Worm (Caenorhabditis elegans) whole organism, L4 larva: ENCODE results near the gene soc-2.

Experiments
- F44E2.7 ChIP-seq: fragments of 200-800 bp; sonication (Bioruptor generic); IDR thresholded peaks from 2 replicates; pipeline ENCODE4 v2.1.2; 2022; ENCODE audit warnings: missing genetic modification characterization, missing compliant biosample characterization
- F49E8.2 ChIP-seq: sonication (generic microtip); optimal IDR thresholded peaks from 2 replicates; lab custom pipeline; 2016; ENCODE audit warnings: missing compliant biosample characterization, mild to moderate bottlenecking, missing genetic modification characterization, borderline replicate concordance
- T20F7.1 ChIP-seq: fragments of 200-800 bp; sonication (Bioruptor generic); optimal IDR thresholded peaks from 2 replicates; lab custom pipeline; 2018; ENCODE audit warnings: mild to moderate bottlenecking, missing genetic modification characterization, missing compliant biosample characterization
- Y5F2A.4 ChIP-seq: fragments of 200-800 bp; sonication (Bioruptor generic); optimal IDR thresholded peaks from 2 replicates; lab custom pipeline; 2018; ENCODE audit warnings: mild to moderate bottlenecking, missing genetic modification characterization, missing compliant biosample characterization
- ZK337.2 ChIP-seq: fragments of 200-800 bp; sonication (Bioruptor generic); IDR thresholded peaks from 2 replicates; pipeline ENCODE4 v1.3.6; 2022; ENCODE audit warnings: missing genetic modification reagents, missing genetic modification characterization, missing compliant biosample characterization
- aha-1 ChIP-seq: fragments of 150-350 bp; peaks from one replicate; lab custom pipeline; 2014; ENCODE audit warnings: missing biosample characterization, missing genetic modification characterization
- ama-1 ChIP-seq: fragments of 150-350 bp; optimal IDR thresholded peaks from 2 replicates; lab custom pipeline; 2014; ENCODE audit warnings: inconsistent platforms, mixed read lengths
- ceh-20 ChIP-seq: fragments of 200-800 bp; sonication (Bioruptor generic); IDR thresholded peaks from 2 replicates; pipeline ENCODE4 v1.3.6; 2022; ENCODE audit warnings: missing genetic modification reagents, missing genetic modification characterization, missing compliant biosample characterization
- ctbp-1 ChIP-seq: fragments of 200-800 bp; sonication (Bioruptor generic); IDR thresholded peaks from 2 replicates; pipeline ENCODE4 v1.3.6; 2022; ENCODE audit warnings: missing genetic modification reagents, missing genetic modification characterization, missing compliant biosample characterization
- dmd-8 ChIP-seq: fragments of 200-800 bp; sonication (Bioruptor generic); IDR thresholded peaks from 2 replicates; pipeline ENCODE4 v1.3.6; 2022; ENCODE audit warnings: missing genetic modification characterization, missing compliant biosample characterization
- dve-1 ChIP-seq: sonication (generic microtip); optimal IDR thresholded peaks from 2 replicates; lab custom pipeline; 2017; ENCODE audit warnings: antibody characterized with exemption, mild to moderate bottlenecking, missing genetic modification characterization, missing compliant biosample characterization; ENCODE audit not compliant: insufficient read depth
- fkh-10 ChIP-seq: fragments of 150-350 bp; optimal IDR thresholded peaks from 2 replicates; lab custom pipeline; 2014; ENCODE audit warnings: missing biosample characterization, missing genetic modification reagents, missing genetic modification characterization
- gei-8 ChIP-seq: fragments of 200-800 bp; sonication (Bioruptor generic); optimal IDR thresholded peaks from 2 replicates; lab custom pipeline; 2018; ENCODE audit warnings: mild to moderate bottlenecking, missing genetic modification characterization, missing compliant biosample characterization
- hmg-1.1 ChIP-seq: fragments of 200-800 bp; sonication (Bioruptor generic); IDR thresholded peaks from 2 replicates; pipeline ENCODE4 v1.3.6; 2022; ENCODE audit warnings: missing genetic modification reagents, missing genetic modification characterization, missing compliant biosample characterization
- lsy-2 ChIP-seq, 2 experiments: fragments of 150-350 bp in 1 of 2; sonication (generic microtip) in 1 of 2; optimal IDR thresholded peaks; 2 replicates each; lab custom pipeline; 2014 to 2017; ENCODE audit warnings: missing biosample characterization in 2 of 2, missing genetic modification characterization in 2 of 2
- mdl-1 ChIP-seq, 2 experiments: fragments of 150-350 bp in 1 of 2; sonication (generic microtip) in 1 of 2; optimal IDR thresholded peaks; 2 replicates each; lab custom pipeline; 2014 to 2017; ENCODE audit warnings: missing biosample characterization in 2 of 2, missing genetic modification characterization in 2 of 2
- mdt-29 ChIP-seq: fragments of 200-800 bp; sonication (Bioruptor generic); IDR thresholded peaks from 2 replicates; pipeline ENCODE4 v1.3.6; 2022; ENCODE audit warnings: missing genetic modification reagents, missing genetic modification characterization, missing compliant biosample characterization
- mep-1 ChIP-seq: fragments of 150-350 bp; sonication (generic microtip); optimal IDR thresholded peaks from 3 replicates; lab custom pipeline; 2014; ENCODE audit warnings: missing biosample characterization, missing genetic modification characterization
- mxl-2 ChIP-seq: fragments of 200-800 bp; sonication (Bioruptor generic); conservative IDR thresholded peaks from 2 replicates; pipeline ENCODE4 v1.3.6; 2022; ENCODE audit warnings: missing genetic modification reagents, missing genetic modification characterization, missing compliant biosample characterization
- mxl-3 ChIP-seq: fragments of 200-800 bp; sonication (Bioruptor generic); optimal IDR thresholded peaks from 2 replicates; lab custom pipeline; 2018; ENCODE audit warnings: mild to moderate bottlenecking, missing genetic modification characterization, missing compliant biosample characterization
- nhr-10 ChIP-seq: fragments of 150-350 bp; optimal IDR thresholded peaks from 2 replicates; lab custom pipeline; 2014; ENCODE audit warnings: missing biosample characterization, missing genetic modification characterization
- nhr-11 ChIP-seq: fragments of 150-350 bp; optimal IDR thresholded peaks from 2 replicates; lab custom pipeline; 2014; ENCODE audit warnings: missing biosample characterization, missing genetic modification characterization
- nhr-111 ChIP-seq: fragments of 200-800 bp; sonication (Bioruptor generic); optimal IDR thresholded peaks from 2 replicates; lab custom pipeline; 2018; ENCODE audit warnings: mild to moderate bottlenecking, missing genetic modification characterization, missing compliant biosample characterization
- nhr-25 ChIP-seq: sonication (generic microtip); optimal IDR thresholded peaks from 2 replicates; lab custom pipeline; 2017; ENCODE audit warnings: missing genetic modification characterization, mild to moderate bottlenecking, missing compliant biosample characterization, antibody characterized with exemption, moderate library complexity, borderline replicate concordance; ENCODE audit not compliant: insufficient read depth
- nhr-28 ChIP-seq: fragments of 150-350 bp; optimal IDR thresholded peaks from 2 replicates; lab custom pipeline; 2014; ENCODE audit warnings: missing biosample characterization, missing genetic modification characterization
- nhr-42 ChIP-seq: fragments of 200-800 bp; sonication (Bioruptor generic); IDR thresholded peaks from 2 replicates; pipeline ENCODE4 v1.3.6; 2022; ENCODE audit warnings: missing genetic modification characterization, missing compliant biosample characterization
- php-3 ChIP-seq: fragments of 200-800 bp; sonication (Bioruptor generic); IDR thresholded peaks from 2 replicates; pipeline ENCODE4 v1.3.6; 2022; ENCODE audit warnings: missing genetic modification reagents, missing genetic modification characterization, missing compliant biosample characterization
- rbr-2 ChIP-seq: sonication (generic microtip); optimal IDR thresholded peaks from 2 replicates; lab custom pipeline; 2016; ENCODE audit warnings: missing genotype, missing genetic modification characterization, missing compliant biosample characterization
- skn-1 ChIP-seq: fragments of 150-350 bp; optimal IDR thresholded peaks from 2 replicates; lab custom pipeline; 2014; ENCODE audit warnings: missing biosample characterization, missing genetic modification characterization
- spr-3 ChIP-seq: fragments of 200-800 bp; sonication (Bioruptor generic); optimal IDR thresholded peaks from 2 replicates; lab custom pipeline; 2018; ENCODE audit warnings: mild to moderate bottlenecking, missing genetic modification characterization, missing compliant biosample characterization
- unc-39 ChIP-seq: sonication (generic microtip); optimal IDR thresholded peaks from 2 replicates; lab custom pipeline; 2017; ENCODE audit warnings: missing biosample characterization, missing genetic modification characterization
- unc-62 ChIP-seq, 3 experiments: fragments of 150-350 bp in 1 of 3; sonication (generic microtip); optimal IDR thresholded peaks in 2 of 3; peaks in 1 of 3; 1 replicate in 1 of 3; 2 replicates in 2 of 3; lab custom pipeline; 2014 to 2017; ENCODE audit warnings: missing biosample characterization in 3 of 3, missing genetic modification characterization in 3 of 3, missing genetic modification reagents in 3 of 3, missing genotype in 1 of 3
- zag-1 ChIP-seq: fragments of 150-350 bp; optimal IDR thresholded peaks from 2 replicates; lab custom pipeline; 2014; ENCODE audit warnings: missing biosample characterization, missing genetic modification characterization

soc-2 gene

ce11 chrIV:5110391-5110930, 41.8 kb downstream of the soc-2 start:
- TF ChIP-seq unc-62 (GFP tag; optimal IDR thresholded peaks at IDR 0.05 in 1 of 2; lab: Kevin White, UChicago) (peak in 1 of 2 experiments; percentile 9), unc-62 (tag; optimal IDR thresholded peaks at IDR 0.05; lab: Kevin White, UChicago) (no peak), aha-1 (peak; percentile 98), F44E2.7 (no peak), mdl-1 (tag; optimal IDR thresholded peaks at IDR 0.05; lab: Kevin White, UChicago) (peak in 1 of 2 experiments; percentile 42), ama-1 (lab: Kevin White, UChicago) (no peak), ceh-20 (GFP tag; lab: Robert Waterston, UW) (0 out of 2 replicates have a peak, but pooled peaks have one; percentile 57), lsy-2 (tag; optimal IDR thresholded peaks at IDR 0.05; lab: Kevin White, UChicago) (no peak), zag-1 (tag; lab: Kevin White, UChicago) (no peak)
- TF ChIP-seq, all 104 proteins: peak for 4

ce11 chrIV:5109943-5110342, 42.3 kb downstream of the soc-2 start:
- TF ChIP-seq fkh-10 (no peak), nhr-28 (tag; lab: Kevin White, UChicago) (no peak), mdt-29 (GFP tag; lab: Robert Waterston, UW) (no peak), skn-1 (no peak), nhr-111 (no peak), F49E8.2 (no peak), nhr-42 (GFP tag; lab: Robert Waterston, UW) (no peak), nhr-11 (no peak), mep-1 (tag; lab: Kevin White, UChicago) (no peak), dmd-8 (no peak), unc-39 (tag; lab: Kevin White, UChicago) (no peak), nhr-25 (no peak), php-3 (no peak), mdl-1 (tag; optimal IDR thresholded peaks at IDR 0.05; lab: Kevin White, UChicago) (no peak), T20F7.1 (no peak), ZK337.2 (GFP tag; lab: Robert Waterston, UW) (no peak)

- TF ChIP-seq gei-8 (GFP tag; lab: Kevin White, UChicago) (no peak), zag-1 (tag; lab: Kevin White, UChicago) (no peak), lsy-2 (tag; optimal IDR thresholded peaks at IDR 0.05; lab: Kevin White, UChicago) (no peak), Y5F2A.4 (GFP tag; lab: Kevin White, UChicago) (no peak), F49E8.2 (no peak), mxl-2 (GFP tag; lab: Robert Waterston, UW) (no peak), rbr-2 (tag; lab: Kevin White, UChicago) (no peak), dve-1 (tag; lab: Kevin White, UChicago) (no peak)
- TF ChIP-seq, all 104 proteins: peak for 0
These were observed 43.3 kb downstream of the soc-2 start for ce11 chrIV:5108971-5109370.

ce11 chrIV:5103229-5103894, 48.9 kb downstream of the soc-2 start, which contains the start of gene C02B10.3:
Gene C02B10.3, minus strand, starts transcription at chrIV:5103279.
- TF ChIP-seq nhr-10 (tag; lab: Kevin White, UChicago): no peak
- TF ChIP-seq nhr-11: peak; percentile 19
- TF ChIP-seq ctbp-1 (GFP tag; lab: Robert Waterston, UW): peak; percentile 60; the same call in 1 of the 2 replicates
- peak; percentile 86 for TF ChIP-seq aha-1
- TF ChIP-seq unc-62 (GFP tag; optimal IDR thresholded peaks at IDR 0.05 in 1 of 2; lab: Kevin White, UChicago): peak in 1 of 2 experiments; percentile 81
- no peak for TF ChIP-seq unc-62 (tag; optimal IDR thresholded peaks at IDR 0.05; lab: Kevin White, UChicago)
- peak; percentile 38 for TF ChIP-seq mep-1 (tag; lab: Kevin White, UChicago)
- TF ChIP-seq spr-3 (GFP tag; lab: Kevin White, UChicago): no peak
- peak; percentile 49; the same call in 1 of the 2 replicates for TF ChIP-seq hmg-1.1 (GFP tag; lab: Robert Waterston, UW)
- TF ChIP-seq rbr-2 (tag; lab: Kevin White, UChicago): peak; percentile 66
- TF ChIP-seq mdl-1 (tag; optimal IDR thresholded peaks at IDR 0.05; lab: Kevin White, UChicago): peak in 1 of 2 experiments; percentile 56
- TF ChIP-seq mxl-3 (GFP tag; lab: Kevin White, UChicago): no peak
- TF ChIP-seq lsy-2 (tag; optimal IDR thresholded peaks at IDR 0.05; lab: Kevin White, UChicago): peak in 1 of 2 experiments; percentile 60
- TF ChIP-seq fkh-10: peak; percentile 68
